Fruit fly (Drosophila melanogaster) whole organism, adult: ENCODE measurements around the gene CG10853.
A peak's percentile ranks its signal among the peaks of the same experiment; 100 is the strongest.

Experiments used
- CG11617 ChIP-seq: fragments of 200-800 bp; sonication (Bioruptor generic); optimal IDR thresholded peaks from 2 replicates; lab custom pipeline; 2017; ENCODE audit warnings: mild to moderate bottlenecking, missing biosample characterization, missing genetic modification reagents, missing genetic modification characterization
- CG12768 ChIP-seq: fragments of 200-800 bp; sonication (Bioruptor generic); optimal IDR thresholded peaks from 2 replicates; lab custom pipeline; 2017; ENCODE audit warnings: missing biosample characterization, missing genetic modification characterization, mild to moderate bottlenecking, moderate library complexity, missing genetic modification reagents
- CG14711 ChIP-seq: fragments of 200-800 bp; sonication (Bioruptor generic); optimal IDR thresholded peaks from 2 replicates; lab custom pipeline; 2018; ENCODE audit warnings: missing biosample characterization, mild to moderate bottlenecking, missing genetic modification characterization, moderate library complexity
- CG1620 ChIP-seq: fragments of 200-800 bp; sonication (Bioruptor generic); optimal IDR thresholded peaks from 2 replicates; lab custom pipeline; 2016; ENCODE audit warnings: missing biosample characterization, missing genetic modification characterization
- CG33017 ChIP-seq: fragments of 200-800 bp; sonication (Bioruptor generic); optimal IDR thresholded peaks from 2 replicates; lab custom pipeline; 2018; ENCODE audit warnings: missing biosample characterization, mild to moderate bottlenecking, missing genetic modification characterization, moderate library complexity
- CG5204 ChIP-seq: fragments of 200-800 bp; sonication (Bioruptor generic); optimal IDR thresholded peaks from 2 replicates; lab custom pipeline; 2016; ENCODE audit warnings: missing biosample characterization, missing genetic modification characterization
- CG7045 ChIP-seq: fragments of 200-800 bp; sonication (Bioruptor generic); optimal IDR thresholded peaks from 2 replicates; lab custom pipeline; 2017; ENCODE audit warnings: missing biosample characterization, mild to moderate bottlenecking, missing genetic modification characterization
- CG7101 ChIP-seq: fragments of 200-800 bp; sonication (Bioruptor generic); optimal IDR thresholded peaks from 2 replicates; lab custom pipeline; 2018; ENCODE audit warnings: missing biosample characterization, mild to moderate bottlenecking, missing genetic modification characterization, moderate library complexity
- Clk ChIP-seq: fragments of 200-800 bp; sonication (Bioruptor generic); optimal IDR thresholded peaks from 2 replicates; lab custom pipeline; 2017; ENCODE audit warnings: missing biosample characterization, missing genetic modification characterization
- Crg-1 ChIP-seq: fragments of 200-800 bp; sonication (Bioruptor generic); optimal IDR thresholded peaks from 2 replicates; lab custom pipeline; 2016; ENCODE audit warnings: missing biosample characterization, missing genetic modification characterization
- Hr96 ChIP-seq: fragments of 200-800 bp; sonication (Bioruptor generic); optimal IDR thresholded peaks from 2 replicates; lab custom pipeline; 2016; ENCODE audit warnings: missing biosample characterization, missing genetic modification characterization
- Mnt ChIP-seq: fragments of 200-800 bp; sonication (Bioruptor generic); optimal IDR thresholded peaks from 2 replicates; lab custom pipeline; 2016; ENCODE audit warnings: missing biosample characterization, mild to moderate bottlenecking, missing genetic modification characterization
- bab1 ChIP-seq: fragments of 200-800 bp; sonication (Bioruptor generic); optimal IDR thresholded peaks from 3 replicates; lab custom pipeline; 2019; ENCODE audit warnings: missing biosample characterization, mild to moderate bottlenecking, missing genetic modification characterization, moderate library complexity
- cic ChIP-seq: fragments of 200-800 bp; sonication (Bioruptor generic); optimal IDR thresholded peaks from 2 replicates; lab custom pipeline; 2017; ENCODE audit warnings: missing biosample characterization, mild to moderate bottlenecking, missing genetic modification characterization, moderate library complexity
- cnc ChIP-seq, 2 experiments: fragments of >200 bp; optimal IDR thresholded peaks; 2 replicates each; lab custom pipeline; 2017
- kay ChIP-seq: fragments of 200-800 bp; sonication (Bioruptor generic); peaks from one replicate; lab custom pipeline; 2016; ENCODE audit warnings: missing biosample characterization, missing genetic modification characterization, borderline replicate concordance
- ovo ChIP-seq: fragments of 200-800 bp; sonication (Bioruptor generic); optimal IDR thresholded peaks from 2 replicates; lab custom pipeline; 2016; ENCODE audit warnings: missing biosample characterization, missing genetic modification characterization
- pad ChIP-seq: fragments of 200-800 bp; sonication (Bioruptor generic); optimal IDR thresholded peaks from 3 replicates; lab custom pipeline; 2017; ENCODE audit warnings: missing biosample characterization, missing genetic modification characterization, mild to moderate bottlenecking, moderate library complexity, missing genetic modification reagents
- tj ChIP-seq: fragments of 200-800 bp; sonication (Bioruptor generic); optimal IDR thresholded peaks from 3 replicates; lab custom pipeline; 2017; ENCODE audit warnings: missing biosample characterization, mild to moderate bottlenecking, missing genetic modification characterization, moderate library complexity
- toe ChIP-seq: fragments of 200-800 bp; sonication (Bioruptor generic); optimal IDR thresholded peaks from 2 replicates; lab custom pipeline; 2016; ENCODE audit warnings: missing biosample characterization, missing genetic modification characterization

CG10853 gene

DNA sequence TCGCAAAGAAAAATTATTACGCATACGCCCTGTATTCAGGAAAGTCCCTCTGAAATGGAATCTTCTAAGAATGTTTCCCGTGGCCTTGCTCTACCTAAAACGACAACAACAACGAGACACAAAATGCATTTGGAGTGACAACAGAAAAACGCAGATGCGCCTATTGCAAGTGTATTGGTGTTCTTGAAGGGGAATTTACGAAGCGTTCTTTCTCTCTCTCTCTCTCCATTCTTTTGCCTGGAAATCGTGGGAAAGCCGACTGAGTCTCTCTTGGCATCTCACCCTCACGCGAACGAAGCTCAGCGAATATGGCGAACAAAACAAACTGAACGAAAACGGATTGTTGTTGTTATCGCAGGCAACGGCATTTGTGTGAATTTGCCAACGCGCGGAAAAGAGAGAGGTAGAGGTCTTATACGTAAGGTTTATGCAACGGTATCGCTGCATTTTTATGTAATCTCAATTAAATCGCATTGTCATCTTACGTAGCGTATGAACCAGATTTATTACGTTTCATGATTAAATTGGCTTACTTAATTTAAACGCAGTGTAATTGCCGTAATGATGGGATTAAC is 21.4 kb upstream of the CG10853 start:
- TF ChIP-seq CG5204 (GFP tag; lab: Kevin White, UChicago) (no peak), CG14711 (tag; lab: Kevin White, UChicago) (no peak), CG33017 (tag; lab: Kevin White, UChicago) (no peak), cnc (optimal IDR thresholded peaks at IDR 0.05; lab: Kevin White, UChicago) (peak in 1 of 2 experiments; percentile 65), pad (GFP tag; lab: Kevin White, UChicago) (peak; percentile 92), Hr96 (GFP tag; lab: Kevin White, UChicago) (no peak), CG7045 (GFP tag; lab: Kevin White, UChicago) (no peak), cic (GFP tag; lab: Kevin White, UChicago) (peak; percentile 44), CG12768 (GFP tag; lab: Kevin White, UChicago) (no peak), kay (GFP tag; lab: Kevin White, UChicago) (no peak), Clk (GFP tag; lab: Kevin White, UChicago) (no peak), Crg-1 (no peak), CG7101 (tag; lab: Kevin White, UChicago) (no peak), CG1620 (GFP tag; lab: Kevin White, UChicago) (no peak), Mnt (peak; percentile 10), tj (GFP tag; lab: Kevin White, UChicago) (peak; percentile 54), ovo (GFP tag; lab: Kevin White, UChicago) (peak; percentile 34), CG11617 (GFP tag; lab: Kevin White, UChicago) (no peak), toe (no peak), bab1 (no peak)

DNA sequence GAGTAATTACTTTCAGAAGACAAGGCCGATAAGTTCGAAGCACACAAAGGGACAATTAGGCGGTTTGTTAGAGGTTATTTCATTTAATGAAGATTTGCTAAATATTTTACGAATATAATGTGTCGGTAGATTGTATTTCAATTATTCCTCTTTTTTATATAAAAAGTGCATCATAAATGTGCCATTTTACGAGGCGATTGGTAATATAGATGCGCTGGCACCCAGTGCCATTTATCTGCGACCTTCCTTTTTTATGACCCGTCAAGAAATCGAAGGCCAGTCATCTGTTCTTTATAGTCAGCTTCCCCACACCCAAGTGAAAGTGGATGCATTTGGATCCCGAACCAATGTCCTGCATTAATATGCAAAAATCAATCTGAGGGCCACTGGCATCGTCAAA is 20.2 kb upstream of the CG10853 start:
- TF ChIP-seq bab1 (no peak), CG14711 (tag; lab: Kevin White, UChicago) (no peak), Crg-1 (no peak), tj (GFP tag; lab: Kevin White, UChicago) (no peak), cic (GFP tag; lab: Kevin White, UChicago) (no peak), Hr96 (GFP tag; lab: Kevin White, UChicago) (no peak), pad (GFP tag; lab: Kevin White, UChicago) (no peak)

DNA sequence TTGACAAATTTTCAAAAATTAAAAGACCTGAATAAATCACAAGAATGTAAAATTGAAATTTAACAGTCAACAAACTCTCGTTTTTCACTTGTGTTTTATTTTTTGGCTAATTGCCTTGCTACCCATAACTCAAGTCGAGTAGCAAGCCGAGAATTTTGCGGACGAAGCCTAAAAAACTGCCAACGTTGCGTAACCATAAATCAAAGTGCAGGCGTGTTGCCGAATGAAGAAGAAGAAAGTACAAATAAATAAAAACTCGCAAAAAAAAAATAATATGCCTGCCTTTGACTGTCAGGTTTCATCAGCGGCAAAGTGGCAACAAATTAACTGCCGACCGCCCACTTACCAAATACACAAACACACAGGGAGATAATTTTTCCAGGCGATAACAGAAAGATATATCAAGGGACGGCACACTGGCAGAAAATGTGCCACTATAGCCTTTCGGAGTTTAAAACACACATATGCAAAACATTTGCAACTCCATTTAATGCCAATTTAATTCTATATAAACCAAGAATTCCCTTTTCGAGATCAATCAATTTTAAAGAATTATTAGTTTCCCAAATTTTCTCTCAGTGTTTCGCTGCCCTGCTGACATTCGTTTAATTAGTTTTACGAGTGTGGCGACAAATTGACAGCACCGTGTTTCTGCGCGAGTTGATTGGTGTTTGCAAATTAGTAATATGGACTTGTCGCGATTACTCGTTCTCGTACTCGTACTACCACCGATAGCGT is 19.3 kb upstream of the CG10853 start:
- TF ChIP-seq CG7045 (GFP tag; lab: Kevin White, UChicago) (peak; percentile 96), cic (GFP tag; lab: Kevin White, UChicago) (peak; percentile 94), CG5204 (GFP tag; lab: Kevin White, UChicago) (peak; percentile 96), CG11617 (GFP tag; lab: Kevin White, UChicago) (peak; percentile 98), Clk (GFP tag; lab: Kevin White, UChicago) (peak; percentile 97), CG14711 (tag; lab: Kevin White, UChicago) (peak; percentile 90), pad (GFP tag; lab: Kevin White, UChicago) (peak; percentile 88), tj (GFP tag; lab: Kevin White, UChicago) (peak; percentile 99), CG12768 (GFP tag; lab: Kevin White, UChicago) (peak; percentile 98), Hr96 (GFP tag; lab: Kevin White, UChicago) (peak; percentile 97), ovo (GFP tag; lab: Kevin White, UChicago) (peak; percentile 92), bab1 (peak; percentile 82), Crg-1 (peak; percentile 94), CG7101 (tag; lab: Kevin White, UChicago) (peak; percentile 97), kay (GFP tag; lab: Kevin White, UChicago) (peak; percentile 94), toe (peak; percentile 92), CG1620 (GFP tag; lab: Kevin White, UChicago) (peak; percentile 95), cnc (optimal IDR thresholded peaks at IDR 0.05; lab: Kevin White, UChicago) (no peak), Mnt (peak; percentile 87), CG33017 (tag; lab: Kevin White, UChicago) (peak; percentile 94)

DNA sequence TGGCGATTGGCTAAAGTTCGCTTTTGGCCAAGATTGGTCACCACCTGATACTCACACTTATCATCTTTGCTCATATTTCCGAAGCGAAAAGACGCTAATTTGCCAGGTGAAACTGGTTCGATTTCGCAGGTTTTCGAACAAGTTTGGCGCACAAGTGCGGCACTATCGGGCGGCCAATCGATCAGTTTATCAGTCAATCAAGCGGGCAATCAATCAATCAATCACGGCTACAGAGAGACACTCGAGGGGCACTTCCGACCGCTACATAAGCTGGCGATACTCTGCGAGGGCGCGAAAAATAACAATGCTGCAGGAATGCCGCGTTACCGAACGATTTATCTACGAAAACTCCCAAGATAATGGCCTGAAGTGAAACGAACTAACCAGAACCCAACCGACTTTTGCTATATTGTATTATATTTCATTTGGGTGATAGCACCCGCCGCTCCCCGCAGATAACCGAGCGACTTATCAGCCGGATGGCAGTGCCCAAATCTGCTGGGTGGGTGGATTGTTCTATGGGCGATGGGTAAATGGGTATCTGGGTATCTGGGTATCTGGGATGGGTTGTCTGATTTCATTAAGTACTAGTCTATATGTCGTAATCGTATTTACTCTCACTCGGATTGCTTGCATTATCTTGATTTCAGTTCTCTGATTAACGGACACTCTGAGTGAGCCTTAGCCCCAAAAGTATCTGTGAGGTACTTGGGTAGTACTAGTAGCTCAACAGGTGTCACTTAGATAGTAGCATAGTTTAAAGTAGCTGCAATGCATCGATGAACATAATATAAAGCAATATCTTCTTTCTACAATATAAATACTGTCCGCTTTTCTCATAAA is 18.5 kb upstream of the CG10853 start:
- TF ChIP-seq Mnt, result no peak
- TF ChIP-seq cic (GFP tag; lab: Kevin White, UChicago), result peak; percentile 68

DNA sequence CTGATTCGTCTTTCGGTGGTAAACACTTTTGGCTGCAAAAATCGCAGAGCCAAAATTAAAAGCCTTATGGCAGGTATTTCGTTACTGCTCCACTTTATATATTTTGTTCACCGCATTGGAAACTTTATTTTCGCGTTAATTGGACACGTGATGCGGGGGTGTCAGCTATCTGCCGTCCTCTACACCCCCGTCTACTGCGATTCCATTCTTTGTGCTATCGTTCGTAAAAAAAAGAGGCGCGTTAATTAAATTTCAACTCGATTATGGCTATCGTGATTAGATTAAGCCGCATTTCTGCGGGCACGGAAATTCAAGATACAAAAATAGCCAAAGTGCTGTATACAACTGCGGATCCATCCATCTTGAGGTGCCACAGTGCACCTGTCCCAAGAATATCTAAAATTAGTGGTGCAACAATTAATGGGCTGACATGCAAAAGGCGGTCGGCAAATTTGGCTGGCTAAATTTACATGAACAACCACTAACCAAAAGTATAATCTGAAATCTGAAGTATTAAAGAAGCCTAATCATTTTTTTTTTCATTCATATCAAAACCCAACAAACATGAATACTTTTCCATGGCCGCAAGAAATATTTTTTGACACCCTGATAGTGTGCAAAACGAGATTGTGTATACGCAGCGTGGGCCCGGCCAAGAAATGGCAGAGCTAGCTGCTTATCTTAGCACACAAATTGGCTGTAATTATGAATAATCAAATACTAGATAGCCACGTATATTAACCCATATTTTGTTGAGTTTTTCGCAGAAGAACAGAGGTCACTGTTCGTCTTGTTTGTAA is 17.5 kb upstream of the CG10853 start:
- TF ChIP-seq toe, result no peak
- no peak for TF ChIP-seq CG5204 (GFP tag; lab: Kevin White, UChicago)
- TF ChIP-seq CG14711 (tag; lab: Kevin White, UChicago), result no peak
- TF ChIP-seq CG33017 (tag; lab: Kevin White, UChicago), result no peak
- TF ChIP-seq CG12768 (GFP tag; lab: Kevin White, UChicago), result no peak
- no peak for TF ChIP-seq kay (GFP tag; lab: Kevin White, UChicago)
- TF ChIP-seq CG7045 (GFP tag; lab: Kevin White, UChicago), result no peak
- TF ChIP-seq bab1, result no peak
- TF ChIP-seq CG7101 (tag; lab: Kevin White, UChicago), result no peak
- TF ChIP-seq cic (GFP tag; lab: Kevin White, UChicago), result no peak
- TF ChIP-seq CG11617 (GFP tag; lab: Kevin White, UChicago), result no peak
- no peak for TF ChIP-seq Crg-1
- no peak for TF ChIP-seq Clk (GFP tag; lab: Kevin White, UChicago)
